Worm (Caenorhabditis elegans): Measurements from ENCODE around the gene Y57G11B.3.
A peak's percentile ranks its signal among the peaks of the same experiment; 100 is the strongest.

Gene Y57G11B.3

ce11 chrIV:14612547-14613329, 38.6 kb upstream of the Y57G11B.3 start:
- TF ChIP-seq unc-39 (tag; optimal IDR thresholded peaks at IDR 0.05) (no peak), unc-120 (tag; optimal IDR thresholded peaks at IDR 0.05; ENCODE audit: poor library complexity, severe bottlenecking) (peak; percentile 51), mab-5 (tag; optimal IDR thresholded peaks at IDR 0.05) (peak; percentile 24), nhr-237 (tag; optimal IDR thresholded peaks at IDR 0.05) (peak; percentile 31), unc-62 (GFP tag; optimal IDR thresholded peaks at IDR 0.05) (peak; percentile 64), snpc-4 (tag; optimal IDR thresholded peaks at IDR 0.05) (no peak)

- TF ChIP-seq elt-1 (tag; optimal IDR thresholded peaks at IDR 0.05; ENCODE audit: borderline replicate concordance, insufficient read depth) (peak; percentile 31), ztf-11 (tag; optimal IDR thresholded peaks at IDR 0.05) (no peak)
Measured at ce11 chrIV:14611892-14612497, 37.8 kb upstream of the Y57G11B.3 start.

ce11 chrIV:14610942-14611724, 37.0 kb upstream of the Y57G11B.3 start:
- TF ChIP-seq blmp-1 (tag; optimal IDR thresholded peaks at IDR 0.05) (peak; percentile 76), ham-2 (GFP tag; optimal IDR thresholded peaks at IDR 0.05) (peak; percentile 36), lin-13 (tag; optimal IDR thresholded peaks at IDR 0.05) (peak; percentile 18), unc-62 (GFP tag; optimal IDR thresholded peaks at IDR 0.05) (peak; percentile 3), cnd-1 (tag; optimal IDR thresholded peaks at IDR 0.05) (no peak), hlh-1 (tag; optimal IDR thresholded peaks at IDR 0.05) (peak; percentile 3), pha-4 (tag; optimal IDR thresholded peaks at IDR 0.05) (peak; percentile 10), M03D4.4 (tag; optimal IDR thresholded peaks at IDR 0.05) (no peak), ces-1 (GFP tag; optimal IDR thresholded peaks at IDR 0.05) (no peak), mep-1 (tag; optimal IDR thresholded peaks at IDR 0.05) (peak; percentile 25), nhr-12 (tag; optimal IDR thresholded peaks at IDR 0.05) (no peak), unc-120 (tag; optimal IDR thresholded peaks at IDR 0.05; ENCODE audit: poor library complexity, severe bottlenecking) (peak; percentile 19), nhr-2 (tag; optimal IDR thresholded peaks at IDR 0.05) (no peak), unc-39 (tag; optimal IDR thresholded peaks at IDR 0.05) (no peak), nhr-237 (tag; optimal IDR thresholded peaks at IDR 0.05) (peak; percentile 63), sem-2 (GFP tag; optimal IDR thresholded peaks at IDR 0.05) (no peak)

- TF ChIP-seq nhr-28 (tag; optimal IDR thresholded peaks at IDR 0.05): no peak
- TF ChIP-seq mep-1 (tag; optimal IDR thresholded peaks at IDR 0.05): no peak
- no peak for TF ChIP-seq ceh-39 (tag; optimal IDR thresholded peaks at IDR 0.05)
- no peak for TF ChIP-seq sem-2 (GFP tag; optimal IDR thresholded peaks at IDR 0.05)
Measured at ce11 chrIV:14609774-14610173, 35.6 kb upstream of the Y57G11B.3 start.

- TF ChIP-seq M03D4.4 (tag; optimal IDR thresholded peaks at IDR 0.05): no peak
- TF ChIP-seq sptf-1 (tag; optimal IDR thresholded peaks at IDR 0.05): no peak
- TF ChIP-seq ztf-11 (tag; optimal IDR thresholded peaks at IDR 0.05): no peak
- TF ChIP-seq elt-1 (tag; optimal IDR thresholded peaks at IDR 0.05; ENCODE audit: borderline replicate concordance, insufficient read depth): no peak
- TF ChIP-seq nhr-2 (tag; optimal IDR thresholded peaks at IDR 0.05): no peak
- TF ChIP-seq ceh-83 (GFP tag; optimal IDR thresholded peaks at IDR 0.05): no peak
- no peak for TF ChIP-seq nhr-28 (tag; optimal IDR thresholded peaks at IDR 0.05)
- TF ChIP-seq blmp-1 (tag; optimal IDR thresholded peaks at IDR 0.05): no peak
- no peak for TF ChIP-seq unc-120 (tag; optimal IDR thresholded peaks at IDR 0.05; ENCODE audit: poor library complexity, severe bottlenecking)
- TF ChIP-seq mls-2 (tag; optimal IDR thresholded peaks at IDR 0.05): no peak
- TF ChIP-seq ceh-39 (tag; optimal IDR thresholded peaks at IDR 0.05): no peak
- TF ChIP-seq flh-1 (GFP tag; optimal IDR thresholded peaks at IDR 0.05): no peak
- TF ChIP-seq drap-1 (GFP tag; optimal IDR thresholded peaks at IDR 0.05): no peak
- no peak for TF ChIP-seq pha-4 (tag; optimal IDR thresholded peaks at IDR 0.05)
- no peak for TF ChIP-seq snpc-4 (tag; optimal IDR thresholded peaks at IDR 0.05)
Measured at ce11 chrIV:14608605-14609004, 34.4 kb upstream of the Y57G11B.3 start.
